Worm (Caenorhabditis elegans): Measurements from ENCODE around the gene pqn-74.

DNA sequence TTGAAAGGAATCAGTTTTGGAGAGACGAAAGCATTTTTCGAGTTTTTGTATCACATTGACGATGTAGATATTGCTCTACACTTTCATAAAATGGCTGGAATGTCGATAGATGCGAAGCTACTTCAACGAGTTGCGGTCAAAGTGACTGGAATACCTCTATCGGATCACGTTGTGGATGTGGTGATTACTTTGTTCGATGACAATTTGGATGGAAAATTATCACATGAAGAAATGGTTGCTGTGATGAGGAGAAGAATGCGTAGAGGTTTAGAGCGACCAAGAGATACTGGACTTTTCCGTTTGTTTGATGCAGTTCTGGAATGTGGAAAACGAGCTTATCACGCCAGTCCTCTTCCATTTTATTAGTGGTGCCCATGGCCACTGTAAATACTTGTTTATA is 31.6 kb downstream of the pqn-74 start:
- TF ChIP-seq ces-1 (GFP tag; optimal IDR thresholded peaks at IDR 0.05) (no peak), snpc-4 (tag; optimal IDR thresholded peaks at IDR 0.05) (no peak), nhr-28 (tag; optimal IDR thresholded peaks at IDR 0.05) (no peak), mep-1 (tag; optimal IDR thresholded peaks at IDR 0.05) (no peak), blmp-1 (tag; optimal IDR thresholded peaks at IDR 0.05) (no peak), sptf-1 (tag; optimal IDR thresholded peaks at IDR 0.05) (no peak), unc-39 (tag; optimal IDR thresholded peaks at IDR 0.05) (no peak), unc-62 (GFP tag; optimal IDR thresholded peaks at IDR 0.05) (no peak), nhr-237 (tag; optimal IDR thresholded peaks at IDR 0.05) (no peak), ztf-11 (tag; optimal IDR thresholded peaks at IDR 0.05) (no peak), zip-8 (tag; optimal IDR thresholded peaks at IDR 0.05) (no peak), mab-5 (tag; optimal IDR thresholded peaks at IDR 0.05) (no peak), nhr-76 (tag; optimal IDR thresholded peaks at IDR 0.05) (no peak), tbx-8 (GFP tag; optimal IDR thresholded peaks at IDR 0.05) (no peak)

All from whole organism, mixed stage, embryonic.